Fruit fly (Drosophila melanogaster): ENCODE measurements around the gene Stip1.

The Stip1 gene

dm6 chr2L:307129-307528 is 12.2 kb downstream of the Stip1 start (continued):
- peak; percentile 19 for TF ChIP-seq cwo (GFP tag; optimal IDR thresholded peaks at IDR 0.05)
- TF ChIP-seq Awh (GFP tag; IDR thresholded peaks at IDR 0.05) = 0 out of 2 replicates have a peak, but pooled peaks have one; percentile 27
- TF ChIP-seq ci (GFP tag; IDR thresholded peaks at IDR 0.05) = 0 out of 3 replicates have a peak, but pooled peaks have one; percentile 13
- TF ChIP-seq hb (GFP tag; IDR thresholded peaks at IDR 0.05; ENCODE audit: partially characterized antibody) = 0 out of 3 replicates have a peak, but pooled peaks have one; percentile 42
- TF ChIP-seq kah (GFP tag; optimal IDR thresholded peaks at IDR 0.05) = peak; percentile 9
- peak; percentile 23 for TF ChIP-seq pros (GFP tag; optimal IDR thresholded peaks at IDR 0.05)
- TF ChIP-seq abd-A (tag; optimal IDR thresholded peaks at IDR 0.05) = peak; percentile 93
- TF ChIP-seq kni (GFP tag; optimal IDR thresholded peaks at IDR 0.05) = peak; percentile 62
- TF ChIP-seq crol (GFP tag; IDR thresholded peaks at IDR 0.05) = peak; percentile 98
- no peak for TF ChIP-seq lmd (GFP tag; IDR thresholded peaks at IDR 0.05)
- 0 out of 3 replicates have a peak, but pooled peaks have one; percentile 14 for TF ChIP-seq CG2889 (GFP tag; IDR thresholded peaks at IDR 0.05)

dm6 chr2L:308194-308706 is 13.3 kb downstream of the Stip1 start:
- TF ChIP-seq run (tag; optimal IDR thresholded peaks at IDR 0.05) (peak; percentile 17), cad (GFP tag; optimal IDR thresholded peaks at IDR 0.05) (no peak), kah (GFP tag; optimal IDR thresholded peaks at IDR 0.05) (peak; percentile 69), CG12769 (tag; optimal IDR thresholded peaks at IDR 0.05) (peak; percentile 71), sd (tag; optimal IDR thresholded peaks at IDR 0.05) (peak; percentile 69), sens (GFP tag) (peak; percentile 3), fd64A (GFP tag; optimal IDR thresholded peaks at IDR 0.05) (peak; percentile 43), CG11560 (tag; IDR thresholded peaks at IDR 0.05) (no peak), abd-A (tag; optimal IDR thresholded peaks at IDR 0.05) (peak; percentile 27), sr (GFP tag; IDR thresholded peaks at IDR 0.05) (peak; percentile 56; the same call in 1 of the 3 replicates)

dm6 chr2L:309177-309576 is 14.3 kb downstream of the Stip1 start:
- TF ChIP-seq CG7839 (tag; optimal IDR thresholded peaks at IDR 0.05) (peak; percentile 33), D19B (GFP tag; optimal IDR thresholded peaks at IDR 0.05) (peak; percentile 89), mam (GFP tag; optimal IDR thresholded peaks at IDR 0.05) (peak; percentile 4), pfk (GFP tag; optimal IDR thresholded peaks at IDR 0.05) (no peak), CG13894 (tag; optimal IDR thresholded peaks at IDR 0.05) (peak; percentile 21), CG17361 (GFP tag; IDR thresholded peaks at IDR 0.05) (0 out of 3 replicates have a peak, but pooled peaks have one; percentile 12), eve (GFP tag; optimal IDR thresholded peaks at IDR 0.05) (peak in 1 of 2 experiments; percentile 59), CG2120 (GFP tag; optimal IDR thresholded peaks at IDR 0.05) (peak; percentile 40), CG12104 (GFP tag; optimal IDR thresholded peaks at IDR 0.05) (no peak), Xbp1 (GFP tag; optimal IDR thresholded peaks at IDR 0.05) (peak; percentile 9), CG9876 (GFP tag; optimal IDR thresholded peaks at IDR 0.05) (no peak), Ets97D (GFP tag; optimal IDR thresholded peaks at IDR 0.05) (no peak), MESR4 (GFP tag; optimal IDR thresholded peaks at IDR 0.05) (no peak), lilli (GFP tag; optimal IDR thresholded peaks at IDR 0.05) (peak; percentile 36), HLH54F (GFP tag; optimal IDR thresholded peaks at IDR 0.05) (peak; percentile 18), inv (GFP tag; IDR thresholded peaks at IDR 0.05; ENCODE audit: partially characterized antibody) (no peak), CG16815 (GFP tag; optimal IDR thresholded peaks at IDR 0.05) (peak; percentile 2), CG2712 (tag; optimal IDR thresholded peaks at IDR 0.05) (peak; percentile 14), Dek (tag; optimal IDR thresholded peaks at IDR 0.05) (peak; percentile 30), CG12391 (tag; optimal IDR thresholded peaks at IDR 0.05) (no peak), CG11456 (GFP tag; IDR thresholded peaks at IDR 0.05) (0 out of 3 replicates have a peak, but pooled peaks have one; percentile 43), dati (GFP tag; IDR thresholded peaks at IDR 0.05) (no peak), chif (GFP tag; optimal IDR thresholded peaks at IDR 0.05) (no peak), slp2 (GFP tag; optimal IDR thresholded peaks at IDR 0.05) (no peak), Hr3 (GFP tag; optimal IDR thresholded peaks at IDR 0.05) (no peak), Hr51 (GFP tag; optimal IDR thresholded peaks at IDR 0.05) (peak in 1 of 2 experiments; percentile 14), CG42726 (GFP tag; IDR thresholded peaks at IDR 0.05; ENCODE audit: partially characterized antibody) (no peak), pros (GFP tag; optimal IDR thresholded peaks at IDR 0.05) (no peak), CG11504 (tag; optimal IDR thresholded peaks at IDR 0.05) (peak; percentile 31)
